Fruit fly (Drosophila melanogaster): ENCODE results near the gene Prosbeta4.

- TF ChIP-seq CG9948 (tag; optimal IDR thresholded peaks at IDR 0.05) (no peak), CG15710 (tag; optimal IDR thresholded peaks at IDR 0.05) (peak; percentile 50), EcR (GFP tag; optimal IDR thresholded peaks at IDR 0.05) (no peak), Pif1B (GFP tag; optimal IDR thresholded peaks at IDR 0.05) (peak; percentile 43), Snoo (tag; optimal IDR thresholded peaks at IDR 0.05) (peak; percentile 37), rn (GFP tag; IDR thresholded peaks at IDR 0.05) (no peak), CG34367 (tag; optimal IDR thresholded peaks at IDR 0.05) (no peak), CG17806 (tag; optimal IDR thresholded peaks at IDR 0.05) (no peak), CG10348 (GFP tag; IDR thresholded peaks at IDR 0.05) (no peak)
Observed at dm6 chr2L:16703753-16704152, 28.2 kb downstream of the Prosbeta4 start.

Data from whole organism, pupa.